Worm (Caenorhabditis elegans) whole organism, young adult: ENCODE data around the gene T10H9.1.

Source experiments
- B0019.2 ChIP-seq: fragments of 200-800 bp; sonication (Bioruptor generic); conservative IDR thresholded peaks from 2 replicates; pipeline ENCODE4 v1.3.6; 2022; ENCODE audit warnings: missing genetic modification reagents, missing genetic modification characterization, missing compliant biosample characterization
- B0035.1 ChIP-seq: sonication (generic microtip); optimal IDR thresholded peaks from 2 replicates; lab custom pipeline; 2016; ENCODE audit warnings: missing genetic modification characterization, mild to moderate bottlenecking, missing compliant biosample characterization, missing genotype, missing genetic modification reagents
- B0336.3 ChIP-seq: fragments of 200-800 bp; sonication (Bioruptor generic); IDR thresholded peaks from 2 replicates; pipeline ENCODE4 v1.3.6; 2022; ENCODE audit warnings: missing genetic modification characterization, missing compliant biosample characterization
- C06A6.2 ChIP-seq: fragments of 200-800 bp; sonication (Bioruptor generic); conservative IDR thresholded peaks from 2 replicates; pipeline ENCODE4 v1.3.6; 2022; ENCODE audit warnings: missing genetic modification characterization, missing compliant biosample characterization
- F57C9.4 ChIP-seq: sonication (generic microtip); optimal IDR thresholded peaks from 2 replicates; lab custom pipeline; 2017; ENCODE audit warnings: mild to moderate bottlenecking, missing genetic modification characterization, missing compliant biosample characterization
- K11D2.4 ChIP-seq: fragments of 200-800 bp; sonication (Bioruptor generic); IDR thresholded peaks from 2 replicates; pipeline ENCODE4 v1.3.6; 2022; ENCODE audit warnings: missing genetic modification reagents, missing genetic modification characterization, missing compliant biosample characterization
- T07F8.4 ChIP-seq: sonication (generic microtip); optimal IDR thresholded peaks from 2 replicates; lab custom pipeline; 2016; ENCODE audit warnings: mild to moderate bottlenecking, missing genetic modification characterization, moderate library complexity, missing compliant biosample characterization
- T26A5.8 ChIP-seq: sonication (generic microtip); optimal IDR thresholded peaks from 2 replicates; lab custom pipeline; 2016; ENCODE audit warnings: missing genetic modification characterization, missing compliant biosample characterization
- Y79H2A.3 ChIP-seq: fragments of 200-800 bp; sonication (Bioruptor generic); conservative IDR thresholded peaks from 2 replicates; pipeline ENCODE4 v1.3.6; 2022; ENCODE audit warnings: missing genetic modification reagents, missing genetic modification characterization, missing compliant biosample characterization
- ZK185.1 ChIP-seq: sonication (generic microtip); optimal IDR thresholded peaks from 2 replicates; lab custom pipeline; 2016; ENCODE audit warnings: mild to moderate bottlenecking, missing genetic modification characterization, missing compliant biosample characterization; ENCODE audit not compliant: poor library complexity, severe bottlenecking
- ama-1 ChIP-seq, 3 experiments: fragments of 150-350 bp in 1 of 3; sonication (generic microtip) in 2 of 3; optimal IDR thresholded peaks; 2 replicates each; lab custom pipeline; 2014 to 2018; ENCODE audit warnings: missing biosample characterization in 2 of 3, missing genetic modification characterization in 2 of 3, missing genetic modification reagents in 2 of 3
- attf-3 ChIP-seq: fragments of 200-800 bp; sonication (Bioruptor generic); conservative IDR thresholded peaks from 2 replicates; pipeline ENCODE4 v1.3.6; 2022; ENCODE audit warnings: missing genetic modification reagents, missing genetic modification characterization, missing compliant biosample characterization
- attf-5 ChIP-seq: fragments of 200-800 bp; sonication (Bioruptor generic); optimal IDR thresholded peaks from 2 replicates; lab custom pipeline; 2018; ENCODE audit warnings: mild to moderate bottlenecking, missing genetic modification characterization, missing compliant biosample characterization
- bed-2 ChIP-seq: fragments of 200-800 bp; sonication (Bioruptor generic); IDR thresholded peaks from 2 replicates; pipeline ENCODE4 v1.3.6; 2022; ENCODE audit warnings: missing genetic modification reagents, missing genetic modification characterization, missing compliant biosample characterization
- cebp-1 ChIP-seq, 2 experiments: fragments of 200-800 bp in 1 of 2; sonication (Bioruptor generic) in 1 of 2; sonication (generic microtip) in 1 of 2; IDR thresholded peaks in 1 of 2; optimal IDR thresholded peaks in 1 of 2; 2 replicates each; pipeline versions ENCODE4 v1.3.6 to Lab custom; 2017 to 2022; ENCODE audit warnings: missing compliant biosample characterization in 2 of 2, missing genetic modification characterization in 2 of 2, mild to moderate bottlenecking in 1 of 2, missing genetic modification reagents in 1 of 2, moderate library complexity in 1 of 2
- ceh-40 ChIP-seq: fragments of 200-800 bp; sonication (Bioruptor generic); IDR thresholded peaks from 2 replicates; pipeline ENCODE4 v1.3.6; 2022; ENCODE audit warnings: missing genetic modification characterization, missing compliant biosample characterization
- ceh-79 ChIP-seq: sonication (generic microtip); optimal IDR thresholded peaks from 2 replicates; lab custom pipeline; 2017; ENCODE audit warnings: mild to moderate bottlenecking, missing genetic modification characterization, missing compliant biosample characterization
- dox-1 ChIP-seq: fragments of 200-800 bp; sonication (Bioruptor generic); IDR thresholded peaks from 2 replicates; pipeline ENCODE4 v1.3.6; 2022; ENCODE audit warnings: missing genetic modification reagents, missing genetic modification characterization, missing compliant biosample characterization
- hmg-1.2 ChIP-seq: fragments of 200-800 bp; sonication (Bioruptor generic); IDR thresholded peaks from 2 replicates; pipeline ENCODE4 v1.3.6; 2022; ENCODE audit warnings: missing genetic modification reagents, missing genetic modification characterization, missing compliant biosample characterization
- lsl-1 ChIP-seq: fragments of 200-800 bp; sonication (Bioruptor generic); optimal IDR thresholded peaks from 2 replicates; lab custom pipeline; 2018; ENCODE audit warnings: mild to moderate bottlenecking, missing genetic modification characterization, moderate library complexity, missing compliant biosample characterization
- madf-6 ChIP-seq: fragments of 200-800 bp; sonication (Bioruptor generic); IDR thresholded peaks from 2 replicates; pipeline ENCODE4 v1.3.6; 2022; ENCODE audit warnings: missing genetic modification reagents, missing genetic modification characterization, missing compliant biosample characterization
- mel-28 ChIP-seq: sonication (generic microtip); optimal IDR thresholded peaks from 2 replicates; lab custom pipeline; 2016; ENCODE audit warnings: borderline replicate concordance, mild to moderate bottlenecking, missing genetic modification characterization, missing compliant biosample characterization
- nhr-80 ChIP-seq: sonication (generic microtip); optimal IDR thresholded peaks from 2 replicates; lab custom pipeline; 2016; ENCODE audit warnings: missing genetic modification characterization, missing compliant biosample characterization
- pbrm-1 ChIP-seq: fragments of 200-800 bp; sonication (Bioruptor generic); IDR thresholded peaks from 2 replicates; pipeline ENCODE4 v1.3.6; 2022; ENCODE audit warnings: missing genetic modification reagents, missing genetic modification characterization, missing compliant biosample characterization
- rcor-1 ChIP-seq: fragments of 200-800 bp; sonication (Bioruptor generic); IDR thresholded peaks from 2 replicates; pipeline ENCODE4 v1.3.6; 2022; ENCODE audit warnings: missing genetic modification reagents, missing genetic modification characterization, missing compliant biosample characterization
- snpc-1.1 ChIP-seq: sonication (generic microtip); optimal IDR thresholded peaks from 2 replicates; lab custom pipeline; 2017; ENCODE audit warnings: missing genetic modification characterization, mild to moderate bottlenecking, missing compliant biosample characterization, antibody characterized with exemption, moderate library complexity, missing genotype, missing genetic modification reagents; ENCODE audit not compliant: insufficient read depth
- snpc-1.3 ChIP-seq: sonication (generic microtip); optimal IDR thresholded peaks from 2 replicates; lab custom pipeline; 2017; ENCODE audit warnings: missing genetic modification characterization, mild to moderate bottlenecking, missing compliant biosample characterization, antibody characterized with exemption, moderate library complexity, missing genotype, missing genetic modification reagents; ENCODE audit not compliant: insufficient read depth
- snpc-3.4 ChIP-seq: sonication (generic microtip); optimal IDR thresholded peaks from 2 replicates; lab custom pipeline; 2017; ENCODE audit warnings: missing genetic modification characterization, mild to moderate bottlenecking, missing compliant biosample characterization, antibody characterized with exemption, moderate library complexity, missing genotype, missing genetic modification reagents
- snpc-4 ChIP-seq, 5 experiments: fragments of 150-350 bp in 1 of 5; sonication (generic microtip) in 4 of 5; optimal IDR thresholded peaks; 2 replicates each; lab custom pipeline; 2014 to 2018; ENCODE audit warnings: missing genetic modification characterization in 5 of 5, missing biosample characterization in 3 of 5, antibody characterized with exemption in 2 of 5, mild to moderate bottlenecking in 2 of 5, missing compliant biosample characterization in 2 of 5, missing genotype in 2 of 5, moderate library complexity in 2 of 5, missing genetic modification reagents in 1 of 5
- somi-1 ChIP-seq: fragments of 200-800 bp; sonication (Bioruptor generic); optimal IDR thresholded peaks from 2 replicates; lab custom pipeline; 2018; ENCODE audit warnings: mild to moderate bottlenecking, missing genetic modification characterization, missing compliant biosample characterization
- sptf-2 ChIP-seq: fragments of 200-800 bp; sonication (Bioruptor generic); optimal IDR thresholded peaks from 2 replicates; lab custom pipeline; 2018; ENCODE audit warnings: mild to moderate bottlenecking, missing genetic modification characterization, missing compliant biosample characterization
- tbp1 ChIP-seq: fragments of 200-800 bp; sonication (Bioruptor generic); optimal IDR thresholded peaks from 2 replicates; lab custom pipeline; 2018; ENCODE audit warnings: mild to moderate bottlenecking, missing genetic modification characterization, missing compliant biosample characterization
- xnd-1 ChIP-seq: sonication (generic microtip); optimal IDR thresholded peaks from 2 replicates; lab custom pipeline; 2016; ENCODE audit warnings: missing genotype, missing genetic modification reagents, missing genetic modification characterization, missing compliant biosample characterization
- zfh-2 ChIP-seq: fragments of 200-800 bp; sonication (Bioruptor generic); conservative IDR thresholded peaks from 2 replicates; pipeline ENCODE4 v1.3.6; 2022; ENCODE audit warnings: missing genetic modification reagents, missing genetic modification characterization, missing compliant biosample characterization
- ztf-22 ChIP-seq: fragments of 200-800 bp; sonication (Bioruptor generic); optimal IDR thresholded peaks from 2 replicates; lab custom pipeline; 2018; ENCODE audit warnings: mild to moderate bottlenecking, missing genetic modification characterization, moderate library complexity, missing compliant biosample characterization
- ztf-25 ChIP-seq: fragments of 200-800 bp; sonication (Bioruptor generic); IDR thresholded peaks from 2 replicates; pipeline ENCODE4 v1.3.6; 2022; ENCODE audit warnings: missing genetic modification reagents, missing genetic modification characterization, missing compliant biosample characterization
- ztf-6 ChIP-seq: fragments of 200-800 bp; sonication (Bioruptor generic); IDR thresholded peaks from 2 replicates; pipeline ENCODE4 v1.3.6; 2022; ENCODE audit warnings: missing genetic modification reagents, missing genetic modification characterization, missing compliant biosample characterization

Gene T10H9.1

ce11 chrV:6656451-6657115, 7.2 kb downstream of the T10H9.1 start, which contains the start of gene snb-1 (continued):
- TF ChIP-seq ceh-40 (GFP tag; lab: Robert Waterston, UW) (no peak), ceh-79 (tag; lab: Kevin White, UChicago) (no peak), B0035.1 (no peak), T26A5.8 (tag; lab: Kevin White, UChicago) (no peak), somi-1 (GFP tag; lab: Kevin White, UChicago) (no peak), lsl-1 (no peak), bed-2 (GFP tag; lab: Robert Waterston, UW) (no peak), K11D2.4 (peak; percentile 23; the same call in 1 of the 2 replicates), ztf-6 (no peak), ama-1 (optimal IDR thresholded peaks at IDR 0.05; lab: Kevin White, UChicago) (no peak), ama-1 (GFP tag; optimal IDR thresholded peaks at IDR 0.05; lab: Kevin White, UChicago) (no peak), ZK185.1 (tag; lab: Kevin White, UChicago) (peak; percentile 62), dox-1 (GFP tag; lab: Robert Waterston, UW) (peak; percentile 27; the same call in 1 of the 2 replicates), pbrm-1 (GFP tag; lab: Robert Waterston, UW) (0 out of 2 replicates have a peak, but pooled peaks have one; percentile 22), tbp1 (GFP tag; lab: Kevin White, UChicago) (no peak), rcor-1 (GFP tag; lab: Robert Waterston, UW) (no peak), snpc-1.3 (tag; lab: Kevin White, UChicago) (no peak), ztf-25 (GFP tag; lab: Robert Waterston, UW) (no peak), xnd-1 (tag; lab: Kevin White, UChicago) (no peak)

- TF ChIP-seq hmg-1.2 (peak; percentile 49), snpc-1.1 (tag; lab: Kevin White, UChicago) (peak; percentile 87), T07F8.4 (tag; lab: Kevin White, UChicago) (no peak), bed-2 (GFP tag; lab: Robert Waterston, UW) (no peak), B0336.3 (GFP tag; lab: Robert Waterston, UW) (no peak), xnd-1 (tag; lab: Kevin White, UChicago) (peak; percentile 22), mel-28 (no peak), zfh-2 (GFP tag; lab: Robert Waterston, UW) (no peak), nhr-80 (tag; lab: Kevin White, UChicago) (peak; percentile 12), F57C9.4 (tag; lab: Kevin White, UChicago) (no peak), sptf-2 (GFP tag; lab: Kevin White, UChicago) (no peak), attf-3 (no peak), cebp-1 (GFP tag; IDR thresholded peaks at IDR 0.05; lab: Robert Waterston, UW) (peak; percentile 78), cebp-1 (tag; optimal IDR thresholded peaks at IDR 0.05; lab: Kevin White, UChicago) (peak; percentile 81), madf-6 (GFP tag; lab: Robert Waterston, UW) (no peak), C06A6.2 (GFP tag; lab: Robert Waterston, UW) (no peak), ceh-79 (tag; lab: Kevin White, UChicago) (no peak), snpc-4 (GFP tag; optimal IDR thresholded peaks at IDR 0.05; lab: Kevin White, UChicago) (peak; percentile 87), snpc-4 (tag; optimal IDR thresholded peaks at IDR 0.05; lab: Kevin White, UChicago) (peak in 3 of 4 experiments; percentile 85 to 97 (median 94)), B0019.2 (GFP tag; lab: Robert Waterston, UW) (no peak), ztf-22 (GFP tag; lab: Kevin White, UChicago) (no peak), snpc-3.4 (peak; percentile 56), Y79H2A.3 (no peak), attf-5 (GFP tag; lab: Kevin White, UChicago) (peak; percentile 42), pbrm-1 (GFP tag; lab: Robert Waterston, UW) (0 out of 2 replicates have a peak, but pooled peaks have one; percentile 7)
Measured at ce11 chrV:6657532-6658259, 8.3 kb downstream of the T10H9.1 start.
